Worm (Caenorhabditis elegans) whole organism, late embryonic: ENCODE results near the gene cisd-3.2.

Experiments
- C08G9.2 ChIP-seq: sonication (generic microtip); optimal IDR thresholded peaks from 2 replicates; lab custom pipeline; 2016; ENCODE audit warnings: mild to moderate bottlenecking, missing genetic modification characterization, moderate library complexity, missing compliant biosample characterization
- K02D7.2 ChIP-seq: sonication (generic microtip); optimal IDR thresholded peaks from 2 replicates; lab custom pipeline; 2017; ENCODE audit warnings: mild to moderate bottlenecking, missing genetic modification characterization, missing compliant biosample characterization
- K09A11.1 ChIP-seq: sonication (generic microtip); optimal IDR thresholded peaks from 2 replicates; lab custom pipeline; 2017; ENCODE audit warnings: antibody characterized with exemption, mild to moderate bottlenecking, missing genetic modification characterization, missing compliant biosample characterization; ENCODE audit not compliant: insufficient read depth
- T23F11.4 ChIP-seq: fragments of 200-800 bp; sonication (Bioruptor generic); optimal IDR thresholded peaks from 2 replicates; lab custom pipeline; 2018; ENCODE audit warnings: mild to moderate bottlenecking, missing genetic modification characterization, missing compliant biosample characterization
- ceh-18 ChIP-seq: sonication (generic microtip); optimal IDR thresholded peaks from 2 replicates; lab custom pipeline; 2016; ENCODE audit warnings: missing genetic modification characterization, missing compliant biosample characterization
- ceh-2 ChIP-seq: sonication (generic microtip); optimal IDR thresholded peaks from 2 replicates; lab custom pipeline; 2016; ENCODE audit warnings: missing genotype, missing genetic modification characterization, missing compliant biosample characterization
- ceh-24 ChIP-seq: sonication (generic microtip); optimal IDR thresholded peaks from 2 replicates; lab custom pipeline; 2016; ENCODE audit warnings: mild to moderate bottlenecking, missing genetic modification characterization, missing compliant biosample characterization
- ceh-30 ChIP-seq: fragments of 150-350 bp; optimal IDR thresholded peaks from 2 replicates; lab custom pipeline; 2014; ENCODE audit warnings: missing biosample characterization, missing genetic modification characterization
- ceh-45 ChIP-seq: fragments of 200-800 bp; sonication (Bioruptor generic); IDR thresholded peaks from 2 replicates; pipeline ENCODE4 v1.3.6; 2022; ENCODE audit warnings: missing genetic modification reagents, missing genetic modification characterization, missing compliant biosample characterization
- ceh-48 ChIP-seq: sonication (generic microtip); optimal IDR thresholded peaks from 2 replicates; lab custom pipeline; 2016; ENCODE audit warnings: missing genetic modification characterization, inconsistent platforms, missing compliant biosample characterization
- che-1 ChIP-seq: sonication (generic microtip); optimal IDR thresholded peaks from 2 replicates; lab custom pipeline; 2016; ENCODE audit warnings: mild to moderate bottlenecking, missing genetic modification characterization, missing compliant biosample characterization
- elt-2 ChIP-seq: sonication (generic microtip); optimal IDR thresholded peaks from 2 replicates; lab custom pipeline; 2016; ENCODE audit warnings: missing genetic modification reagents, missing genetic modification characterization, missing compliant biosample characterization
- elt-4 ChIP-seq: sonication (generic microtip); optimal IDR thresholded peaks from 2 replicates; lab custom pipeline; 2016; ENCODE audit warnings: missing genetic modification characterization, missing compliant biosample characterization
- fkh-10 ChIP-seq: fragments of 150-350 bp; optimal IDR thresholded peaks from 2 replicates; lab custom pipeline; 2014; ENCODE audit warnings: missing biosample characterization, missing genetic modification reagents, missing genetic modification characterization
- fkh-6 ChIP-seq: sonication (generic microtip); optimal IDR thresholded peaks from 2 replicates; lab custom pipeline; 2016; ENCODE audit warnings: missing genetic modification characterization, missing compliant biosample characterization
- hlh-13 ChIP-seq: fragments of 200-800 bp; sonication (Bioruptor generic); optimal IDR thresholded peaks from 2 replicates; lab custom pipeline; 2018; ENCODE audit warnings: mild to moderate bottlenecking, missing genetic modification characterization, missing compliant biosample characterization
- hlh-30 ChIP-seq: sonication (generic microtip); optimal IDR thresholded peaks from 2 replicates; lab custom pipeline; 2017; ENCODE audit warnings: antibody characterized with exemption, missing genetic modification characterization, missing compliant biosample characterization; ENCODE audit not compliant: insufficient read depth
- hlh-6 ChIP-seq: sonication (generic microtip); optimal IDR thresholded peaks from 2 replicates; lab custom pipeline; 2016; ENCODE audit warnings: missing genotype, missing genetic modification characterization, missing compliant biosample characterization
- madf-2 ChIP-seq: sonication (generic microtip); optimal IDR thresholded peaks from 2 replicates; lab custom pipeline; 2017; ENCODE audit warnings: missing genetic modification characterization, missing compliant biosample characterization
- nfya-1 ChIP-seq: sonication (generic microtip); optimal IDR thresholded peaks from 2 replicates; lab custom pipeline; 2017; ENCODE audit warnings: missing genetic modification characterization, mild to moderate bottlenecking, missing compliant biosample characterization, antibody characterized with exemption, moderate library complexity
- pag-3 ChIP-seq: sonication (generic microtip); optimal IDR thresholded peaks from 2 replicates; lab custom pipeline; 2016; ENCODE audit warnings: missing compliant biosample characterization, missing genetic modification characterization, borderline replicate concordance
- pat-9 ChIP-seq: fragments of 200-800 bp; sonication (Bioruptor generic); optimal IDR thresholded peaks from 2 replicates; lab custom pipeline; 2018; ENCODE audit warnings: mild to moderate bottlenecking, missing genetic modification characterization, moderate library complexity, missing compliant biosample characterization
- sox-2 ChIP-seq: fragments of 200-800 bp; sonication (Bioruptor generic); IDR thresholded peaks from 2 replicates; pipeline ENCODE4 v1.3.6; 2022; ENCODE audit warnings: missing genetic modification reagents, missing genetic modification characterization, missing compliant biosample characterization
- sox-4 ChIP-seq: sonication (generic microtip); optimal IDR thresholded peaks from 2 replicates; lab custom pipeline; 2017; ENCODE audit warnings: mild to moderate bottlenecking, missing genetic modification characterization, inconsistent platforms, missing compliant biosample characterization
- syd-9 ChIP-seq: sonication (generic microtip); optimal IDR thresholded peaks from 2 replicates; lab custom pipeline; 2016; ENCODE audit warnings: mild to moderate bottlenecking, missing genetic modification characterization, moderate library complexity, missing compliant biosample characterization
- unc-55 ChIP-seq: sonication (generic microtip); optimal IDR thresholded peaks from 2 replicates; lab custom pipeline; 2017; ENCODE audit warnings: missing biosample characterization, missing genetic modification reagents, missing genetic modification characterization
- unc-86 ChIP-seq: sonication (generic microtip); optimal IDR thresholded peaks from 2 replicates; lab custom pipeline; 2016; ENCODE audit warnings: missing genetic modification characterization, missing compliant biosample characterization

The cisd-3.2 gene

ce11 chrIII:1532777-1533473 is 7.4 kb upstream of the cisd-3.2 start, which contains the start of gene snf-6:
TSS of gene snf-6 (minus strand) at chrIII:1532827.
- TF ChIP-seq unc-86 (tag; lab: Kevin White, UChicago) (no peak), che-1 (tag; lab: Kevin White, UChicago) (peak; percentile 28)

DNA sequence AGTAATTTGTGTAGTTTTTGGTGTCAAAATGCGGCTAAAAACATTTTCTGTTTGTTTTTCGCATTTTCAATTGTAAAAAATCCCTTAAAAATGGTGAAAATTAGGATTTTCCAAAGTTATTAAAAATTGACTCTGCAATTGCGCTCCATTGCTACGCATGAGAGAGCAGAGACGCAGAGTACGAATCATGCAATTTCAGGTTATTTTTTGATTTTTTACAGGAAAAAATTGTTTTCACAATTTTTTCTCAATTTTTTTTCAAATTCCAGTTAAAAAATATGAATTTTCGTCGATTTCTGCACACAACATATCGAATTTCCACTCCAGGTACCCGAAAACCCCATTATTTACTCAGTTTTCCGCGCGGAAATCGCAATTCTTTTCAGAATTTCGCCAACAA is 6.7 kb upstream of the cisd-3.2 start, which contains the start of gene mtg-1:
Gene mtg-1, plus strand, starts transcription at position 160 of the 400 bp plus-strand sequence.
- TF ChIP-seq T23F11.4 (GFP tag; lab: Kevin White, UChicago) (no peak), hlh-6 (no peak), elt-4 (no peak), unc-86 (tag; lab: Kevin White, UChicago) (no peak), sox-2 (no peak), unc-55 (GFP tag; lab: Kevin White, UChicago) (peak; percentile 16), fkh-10 (no peak), ceh-45 (GFP tag; lab: Robert Waterston, UW) (no peak), madf-2 (tag; lab: Kevin White, UChicago) (no peak)

ce11 chrIII:1534431-1534830 is 5.9 kb upstream of the cisd-3.2 start:
- TF ChIP-seq ceh-24 (tag; lab: Kevin White, UChicago) (no peak), hlh-13 (GFP tag; lab: Kevin White, UChicago) (no peak), ceh-48 (tag; lab: Kevin White, UChicago) (no peak), fkh-6 (no peak), C08G9.2 (tag; lab: Kevin White, UChicago) (no peak), syd-9 (no peak), madf-2 (tag; lab: Kevin White, UChicago) (no peak)

DNA sequence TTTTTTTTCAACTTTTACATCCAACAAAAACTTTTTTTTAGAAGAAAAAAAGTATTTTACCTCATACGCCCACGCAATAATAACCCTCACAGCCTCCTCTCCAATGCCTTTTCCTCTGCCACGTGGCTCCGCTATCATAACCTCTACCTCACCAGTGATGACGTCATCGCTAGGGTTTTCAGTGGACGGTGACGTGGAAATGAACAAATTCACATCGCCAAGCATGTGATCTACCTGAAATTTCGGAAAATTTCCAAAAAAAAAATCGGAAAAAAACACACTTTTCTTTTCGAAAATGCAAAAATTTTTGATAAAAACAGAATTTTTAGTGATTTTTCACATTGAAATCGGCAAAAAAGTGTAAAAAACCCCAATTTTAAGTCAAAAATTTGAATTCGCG is 927 bp upstream of the cisd-3.2 start:
- TF ChIP-seq sox-4: no peak
- no peak for TF ChIP-seq C08G9.2 (tag; lab: Kevin White, UChicago)
- TF ChIP-seq ceh-2: no peak
- no peak for TF ChIP-seq unc-86 (tag; lab: Kevin White, UChicago)
- no peak for TF ChIP-seq pat-9 (tag; lab: Kevin White, UChicago)
- TF ChIP-seq fkh-6: no peak
- TF ChIP-seq K02D7.2 (tag; lab: Kevin White, UChicago): no peak
- TF ChIP-seq, all 69 proteins: peak for 0

DNA sequence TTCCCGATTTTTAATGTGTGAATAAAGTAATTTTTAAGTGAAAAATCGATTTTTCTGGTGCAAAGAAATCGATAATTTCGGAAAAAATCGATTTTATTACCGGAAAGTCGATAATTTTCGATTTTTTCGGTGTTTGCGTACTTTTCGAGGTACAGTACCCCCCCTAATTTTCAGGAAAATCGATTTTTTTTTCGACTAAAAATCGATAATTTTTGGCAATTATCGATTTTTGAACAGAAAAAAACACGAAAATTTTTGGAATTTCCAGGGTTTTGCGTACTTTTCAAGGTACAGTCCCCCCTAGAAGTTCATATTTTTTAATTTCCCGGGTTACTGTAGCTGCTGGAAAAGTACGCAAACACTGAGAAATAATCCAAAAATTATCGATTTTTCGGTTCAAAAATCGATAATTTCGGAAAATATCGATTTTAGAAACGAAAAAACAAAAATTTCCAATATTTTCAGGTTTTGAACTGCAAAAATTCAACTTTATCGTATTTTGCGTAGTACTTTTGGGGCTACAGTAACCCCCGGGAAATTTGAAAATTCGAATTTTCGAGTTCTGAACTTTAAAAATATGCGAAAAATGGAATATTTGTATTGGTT is 3.2 kb downstream of the cisd-3.2 start:
- TF ChIP-seq ceh-48 (tag; lab: Kevin White, UChicago) (peak; percentile 43), ceh-18 (no peak)
- TF ChIP-seq, all 69 proteins: peak for 1

DNA sequence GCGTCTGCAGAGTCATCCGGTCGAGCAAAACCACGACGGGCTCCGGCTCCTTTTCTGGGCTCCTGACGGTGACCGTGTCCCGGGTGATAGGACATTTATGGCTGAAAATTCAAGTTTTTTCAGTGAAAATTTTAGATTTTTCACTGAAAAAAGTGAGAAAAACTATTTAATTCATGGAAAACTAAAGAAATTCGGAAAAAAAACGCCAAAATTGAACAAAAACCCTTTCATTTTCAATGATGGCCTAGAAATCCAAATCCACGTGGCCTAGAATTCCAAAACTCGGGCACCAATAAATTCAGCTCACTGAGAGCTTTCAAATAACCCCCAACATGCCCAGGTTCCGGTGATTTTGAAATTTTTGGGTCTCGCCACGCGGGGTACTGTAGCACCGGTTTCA is 14.1 kb downstream of the cisd-3.2 start, which contains the start of gene ddx-35:
Gene ddx-35, minus strand, starts transcription at position 101 of the 400 bp plus-strand sequence.
- TF ChIP-seq K09A11.1 (no peak), pag-3 (no peak), elt-2 (tag; lab: Kevin White, UChicago) (no peak), hlh-30 (tag; lab: Kevin White, UChicago) (no peak), T23F11.4 (GFP tag; lab: Kevin White, UChicago) (no peak)

DNA sequence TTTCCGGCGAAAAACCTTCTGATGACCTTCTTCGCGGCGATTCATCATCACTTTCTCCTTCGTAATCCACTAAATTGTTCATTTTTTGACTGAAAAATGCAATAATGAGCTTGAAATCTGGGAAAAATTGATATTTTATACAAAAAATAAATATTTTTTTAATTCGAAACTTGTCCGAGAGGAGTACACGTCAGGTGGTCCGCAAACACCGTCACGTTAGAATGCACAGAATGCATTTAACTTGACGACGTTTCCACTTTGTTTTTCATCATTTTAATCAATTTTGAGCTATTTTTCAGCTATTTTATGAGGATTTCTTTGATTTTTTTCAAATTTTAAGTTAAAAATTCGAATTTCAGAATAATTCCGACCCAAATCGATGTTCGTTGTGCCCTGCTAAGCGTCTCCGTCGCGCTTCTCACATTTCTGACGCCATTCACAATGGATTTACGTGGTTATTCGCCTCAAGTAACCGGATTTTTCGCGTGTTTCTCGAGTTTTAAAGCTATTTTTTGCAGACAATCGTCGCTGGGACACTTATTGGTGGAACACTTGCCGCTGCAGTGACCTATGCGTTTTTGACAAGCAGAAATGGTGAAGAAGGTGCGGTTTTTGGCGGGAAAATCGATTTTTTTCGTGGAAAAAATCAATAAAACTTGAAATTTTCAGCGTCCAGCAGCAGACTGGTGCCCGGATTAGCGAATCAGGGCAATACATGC is 18.3 kb downstream of the cisd-3.2 start, which contains the start of the genes eelo-1 and Y67D2.2:
Gene eelo-1, minus strand, starts transcription at position 89 of the 719 bp plus-strand sequence.
Gene Y67D2.2, plus strand, starts transcription at position 360 of the 719 bp plus-strand sequence.
- peak; percentile 43 for TF ChIP-seq ceh-30 (tag; lab: Kevin White, UChicago)
- TF ChIP-seq nfya-1: peak; percentile 8
- TF ChIP-seq ceh-24 (tag; lab: Kevin White, UChicago): no peak
